Worm (Caenorhabditis elegans) whole organism, mixed stage, embryonic: ENCODE data around the gene fbxa-50.

Experiments used
- cnd-1 ChIP-seq: fragments of 200-800 bp; sonication (Bioruptor generic); optimal IDR thresholded peaks from 2 replicates; lab custom pipeline; 2018; ENCODE audit warnings: mild to moderate bottlenecking, missing genetic modification characterization, missing compliant biosample characterization
- mab-5 ChIP-seq: fragments of 150-350 bp; optimal IDR thresholded peaks from 2 replicates; lab custom pipeline; 2014; ENCODE audit warnings: missing biosample characterization, missing genetic modification characterization
- mls-2 ChIP-seq: sonication (generic microtip); optimal IDR thresholded peaks from 2 replicates; lab custom pipeline; 2016; ENCODE audit warnings: mild to moderate bottlenecking, missing genetic modification characterization, moderate library complexity, missing compliant biosample characterization
- nhr-12 ChIP-seq: fragments of 150-350 bp; optimal IDR thresholded peaks from 2 replicates; lab custom pipeline; 2014; ENCODE audit warnings: missing biosample characterization, missing genetic modification characterization
- nhr-237 ChIP-seq: fragments of 150-350 bp; optimal IDR thresholded peaks from 2 replicates; lab custom pipeline; 2014; ENCODE audit warnings: missing biosample characterization, missing genetic modification characterization
- nhr-28 ChIP-seq: fragments of 150-350 bp; optimal IDR thresholded peaks from 2 replicates; lab custom pipeline; 2014; ENCODE audit warnings: missing biosample characterization, missing genetic modification characterization
- sptf-1 ChIP-seq: sonication (generic microtip); optimal IDR thresholded peaks from 2 replicates; lab custom pipeline; 2017; ENCODE audit warnings: mild to moderate bottlenecking, missing genetic modification characterization, moderate library complexity, missing compliant biosample characterization
- unc-62 ChIP-seq: fragments of 150-350 bp; optimal IDR thresholded peaks from 2 replicates; lab custom pipeline; 2014; ENCODE audit warnings: missing biosample characterization, missing genetic modification reagents, missing genetic modification characterization
- zip-8 ChIP-seq: fragments of 150-350 bp; optimal IDR thresholded peaks from 2 replicates; lab custom pipeline; 2014; ENCODE audit warnings: missing biosample characterization, missing genetic modification characterization

DNA sequence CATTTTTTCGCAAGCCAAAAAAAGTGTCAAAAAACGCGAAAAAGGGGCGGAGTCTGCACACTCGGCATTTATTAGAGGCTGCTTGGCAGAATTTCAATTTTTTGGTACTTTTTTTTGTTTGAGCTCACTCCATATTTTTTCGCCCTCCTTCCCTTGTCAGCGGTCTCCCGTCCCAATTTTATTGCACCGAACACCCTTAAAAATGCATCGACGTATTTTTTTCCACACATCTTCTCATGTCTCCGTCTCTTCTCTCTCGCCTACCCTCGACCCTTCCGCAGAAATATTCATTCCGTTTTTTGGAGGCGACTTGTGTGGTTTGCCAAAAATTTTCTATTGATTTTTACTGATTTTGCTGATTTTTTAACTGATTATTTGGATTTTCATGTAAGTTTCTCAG is 38.2 kb upstream of the fbxa-50 start, which contains the start of gene Y82E9BL.18:
- TF ChIP-seq nhr-12 (tag; lab: Kevin White, UChicago) (no peak), sptf-1 (tag; lab: Kevin White, UChicago) (no peak), nhr-28 (no peak), nhr-237 (tag; lab: Kevin White, UChicago) (no peak), mls-2 (tag; lab: Kevin White, UChicago) (no peak), unc-62 (GFP tag; lab: Kevin White, UChicago) (no peak), zip-8 (tag; lab: Kevin White, UChicago) (no peak), mab-5 (no peak), cnd-1 (tag; lab: Kevin White, UChicago) (no peak)
